Worm (Caenorhabditis elegans) whole organism, L4/young adult: ENCODE measurements around the gene ncx-8.

Experiments used
- W03F9.2 ChIP-seq: fragments of 150-350 bp; optimal IDR thresholded peaks from 2 replicates; lab custom pipeline; 2014; ENCODE audit warnings: missing biosample characterization, missing genetic modification characterization
- dao-5 ChIP-seq: sonication (generic microtip); optimal IDR thresholded peaks from 2 replicates; lab custom pipeline; 2016; ENCODE audit warnings: missing genotype, missing genetic modification characterization, moderate library complexity, missing compliant biosample characterization
- him-1 ChIP-seq: sonication (generic microtip); optimal IDR thresholded peaks from 2 replicates; lab custom pipeline; 2016; ENCODE audit warnings: missing genotype, missing genetic modification reagents, missing genetic modification characterization, missing compliant biosample characterization

The ncx-8 gene

ce11 chrV:5012193-5012853, 25.3 kb upstream of the ncx-8 start, which contains the start of gene srr-6:
Gene srr-6 (plus strand): TSS chrV:5012803.
- TF ChIP-seq him-1 (no peak), dao-5 (tag; lab: Kevin White, UChicago) (no peak), W03F9.2 (tag; lab: Kevin White, UChicago) (no peak)

DNA sequence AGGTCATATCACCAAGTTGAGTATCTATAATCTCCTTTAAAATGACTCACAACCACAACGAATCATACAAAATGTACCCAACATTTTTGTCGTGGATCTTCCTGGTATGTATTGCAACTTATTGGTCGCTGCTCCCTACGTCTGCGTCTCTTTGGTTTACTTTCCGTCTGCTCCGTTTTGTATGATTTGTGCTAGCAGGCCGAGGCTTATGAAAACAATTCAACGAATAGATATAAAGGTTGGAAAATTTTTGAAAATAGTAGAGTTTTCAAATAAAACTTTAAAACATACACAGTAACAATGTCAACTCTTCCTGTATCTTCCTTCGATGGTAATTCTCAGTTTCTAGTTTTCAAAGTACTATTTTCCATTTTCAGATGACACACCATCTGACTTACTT, 14.4 kb upstream of the ncx-8 start, which contains the start of gene srr-8:
Gene srr-8 (plus strand): TSS at position 301 of the 400 bp plus-strand sequence.
- no peak for TF ChIP-seq him-1
- TF ChIP-seq W03F9.2 (tag; lab: Kevin White, UChicago): no peak
- TF ChIP-seq dao-5 (tag; lab: Kevin White, UChicago): no peak

DNA sequence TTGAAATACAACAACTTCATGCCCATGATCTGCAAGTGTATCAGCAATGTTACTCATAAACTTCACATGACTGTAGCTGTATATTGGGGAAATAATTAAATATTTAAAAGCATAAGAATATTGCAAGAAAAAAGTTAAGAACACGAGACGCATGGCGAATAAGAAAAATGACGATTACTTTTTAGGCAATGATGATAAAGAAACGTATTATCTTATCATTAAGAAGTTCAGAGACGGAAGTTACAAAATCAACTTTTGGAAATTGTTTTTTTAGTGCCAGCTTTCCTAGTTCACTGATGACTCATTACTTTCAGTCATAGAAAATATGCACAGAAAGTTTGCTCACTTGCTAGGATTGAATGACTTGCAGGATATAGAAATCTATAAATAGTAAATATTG, 13.4 kb upstream of the ncx-8 start, which contains the start of gene ugt-7:
Gene ugt-7 (minus strand): TSS at position 161 of the 400 bp plus-strand sequence.
- TF ChIP-seq him-1 (no peak), dao-5 (tag; lab: Kevin White, UChicago) (no peak), W03F9.2 (tag; lab: Kevin White, UChicago) (no peak)

ce11 chrV:4995155-4995554, 8.2 kb upstream of the ncx-8 start, which contains the start of gene ncx-9:
Gene ncx-9 (minus strand): TSS chrV:4995255.
- no peak for TF ChIP-seq him-1
- no peak for TF ChIP-seq W03F9.2 (tag; lab: Kevin White, UChicago)
- TF ChIP-seq dao-5 (tag; lab: Kevin White, UChicago): no peak

- TF ChIP-seq W03F9.2 (tag; lab: Kevin White, UChicago): no peak
- TF ChIP-seq him-1: no peak
- no peak for TF ChIP-seq dao-5 (tag; lab: Kevin White, UChicago)
Observed at ce11 chrV:4983091-4983490, 3.9 kb downstream of the ncx-8 start, which contains the start of gene srsx-13. Gene srsx-13 (minus strand): TSS chrV:4983191.

- TF ChIP-seq W03F9.2 (tag; lab: Kevin White, UChicago) (no peak), him-1 (no peak), dao-5 (tag; lab: Kevin White, UChicago) (no peak)
Observed at ce11 chrV:4980873-4981272, 6.1 kb downstream of the ncx-8 start, which contains the start of gene srsx-12. Gene srsx-12 (minus strand): TSS chrV:4980973.

ce11 chrV:4980094-4980493, 6.9 kb downstream of the ncx-8 start:
- no peak for TF ChIP-seq him-1
- TF ChIP-seq W03F9.2 (tag; lab: Kevin White, UChicago): no peak
- TF ChIP-seq dao-5 (tag; lab: Kevin White, UChicago): no peak

ce11 chrV:4979060-4979459, 7.9 kb downstream of the ncx-8 start, which contains the start of gene srsx-11:
Gene srsx-11 (minus strand): TSS chrV:4979160.
- no peak for TF ChIP-seq him-1

DNA sequence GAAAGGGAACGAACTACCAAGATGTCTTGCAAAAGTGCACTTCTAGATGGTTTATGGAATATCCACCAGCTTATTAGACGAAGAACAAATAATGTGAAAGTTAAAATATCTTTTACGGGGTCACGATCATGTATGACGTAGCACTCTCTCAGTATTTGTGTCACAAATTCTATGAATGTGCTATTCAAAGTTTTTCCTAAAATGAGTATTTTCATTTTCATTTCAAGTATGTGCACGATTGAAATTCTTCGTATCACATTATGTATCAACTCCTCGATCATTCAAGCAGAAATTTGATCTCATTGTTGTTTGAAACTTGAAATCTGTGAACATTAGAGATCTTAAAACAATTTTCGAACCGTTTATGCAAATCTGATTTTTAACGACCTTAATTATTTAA, 9.5 kb downstream of the ncx-8 start:
- TF ChIP-seq dao-5 (tag; lab: Kevin White, UChicago) (no peak), W03F9.2 (tag; lab: Kevin White, UChicago) (no peak), him-1 (no peak)

DNA sequence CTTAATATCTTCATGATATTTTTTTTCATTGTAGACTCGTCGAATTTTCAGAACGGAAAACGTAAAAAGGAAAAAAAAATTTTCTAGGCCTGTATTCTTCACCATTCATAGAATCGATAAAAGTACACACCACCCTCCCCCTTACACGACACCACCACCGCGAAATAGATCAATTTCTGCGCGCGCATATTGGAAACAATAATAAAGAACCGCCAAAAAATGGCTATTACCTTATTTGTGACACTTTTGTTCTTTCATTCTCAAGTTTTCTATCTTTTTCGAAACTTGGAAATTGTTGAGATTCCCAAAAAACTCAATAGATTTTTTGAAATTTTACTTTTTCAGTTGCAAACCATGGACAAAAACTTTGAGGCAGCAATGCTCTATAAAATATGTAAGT, 11.9 kb downstream of the ncx-8 start, which contains the start of gene F26G5.1:
Gene F26G5.1 (plus strand): TSS at position 339 of the 400 bp plus-strand sequence.
- TF ChIP-seq him-1 (no peak), W03F9.2 (tag; lab: Kevin White, UChicago) (no peak), dao-5 (tag; lab: Kevin White, UChicago) (no peak)

DNA sequence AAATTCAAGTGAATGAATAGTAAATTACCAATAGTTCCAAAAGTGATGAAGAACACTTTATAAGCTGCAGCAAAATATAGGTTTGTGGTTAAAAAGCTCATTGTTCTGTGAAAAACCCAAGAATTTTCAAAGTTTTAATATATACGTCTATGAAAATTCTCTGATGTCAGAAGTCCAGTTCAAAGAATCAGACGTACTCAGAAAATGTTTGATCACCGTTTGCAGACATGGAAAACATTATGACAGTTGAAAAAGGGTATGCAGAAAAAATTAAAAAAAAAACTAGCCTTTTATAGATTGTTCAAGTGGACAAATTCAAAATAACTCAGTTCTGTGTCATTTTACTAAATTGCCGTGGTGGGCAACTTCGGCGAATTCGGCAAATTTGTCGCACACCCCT, 12.3 kb downstream of the ncx-8 start, which contains the start of gene srsx-10:
Gene srsx-10 (minus strand): TSS at position 101 of the 400 bp plus-strand sequence.
- TF ChIP-seq dao-5 (tag; lab: Kevin White, UChicago): no peak
- TF ChIP-seq him-1: no peak
- TF ChIP-seq W03F9.2 (tag; lab: Kevin White, UChicago): no peak

- no peak for TF ChIP-seq W03F9.2 (tag; lab: Kevin White, UChicago)
- no peak for TF ChIP-seq him-1
- no peak for TF ChIP-seq dao-5 (tag; lab: Kevin White, UChicago)
Observed at ce11 chrV:4972943-4973342, 14.1 kb downstream of the ncx-8 start, which contains the start of gene srsx-9. Gene srsx-9 (minus strand): TSS chrV:4973043.

ce11 chrV:4969503-4969902, 17.5 kb downstream of the ncx-8 start:
- no peak for TF ChIP-seq him-1
- TF ChIP-seq dao-5 (tag; lab: Kevin White, UChicago): no peak
- no peak for TF ChIP-seq W03F9.2 (tag; lab: Kevin White, UChicago)

DNA sequence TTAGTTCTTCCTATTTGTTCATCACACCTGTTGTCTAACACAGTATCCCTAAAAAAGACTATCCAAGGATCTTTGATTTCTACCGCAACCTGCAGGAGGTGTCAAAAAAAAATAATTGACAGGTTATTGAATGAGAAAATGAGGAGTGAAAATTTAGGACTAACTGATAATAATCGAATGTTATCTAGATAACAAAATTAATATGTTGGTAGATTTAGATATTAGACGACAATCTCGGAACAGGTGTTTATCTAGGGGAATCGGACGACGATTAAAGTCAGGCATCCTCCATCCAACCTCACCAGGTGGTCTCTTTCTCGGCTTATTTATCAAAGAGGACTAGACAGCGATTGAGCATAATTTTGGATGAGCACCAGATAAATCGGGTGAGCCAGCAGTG, 18.2 kb downstream of the ncx-8 start:
- TF ChIP-seq him-1 (no peak), W03F9.2 (tag; lab: Kevin White, UChicago) (no peak), dao-5 (tag; lab: Kevin White, UChicago) (no peak)
